Fruit fly (Drosophila melanogaster) whole organism, larva: ENCODE results near the gene cmb.

Experiments
- noc ChIP-seq: fragments of 200-800 bp; sonication (Bioruptor generic); optimal IDR thresholded peaks from 3 replicates; lab custom pipeline; 2019; ENCODE audit warnings: missing biosample characterization, mild to moderate bottlenecking, missing genetic modification characterization, moderate library complexity

The cmb gene

DNA sequence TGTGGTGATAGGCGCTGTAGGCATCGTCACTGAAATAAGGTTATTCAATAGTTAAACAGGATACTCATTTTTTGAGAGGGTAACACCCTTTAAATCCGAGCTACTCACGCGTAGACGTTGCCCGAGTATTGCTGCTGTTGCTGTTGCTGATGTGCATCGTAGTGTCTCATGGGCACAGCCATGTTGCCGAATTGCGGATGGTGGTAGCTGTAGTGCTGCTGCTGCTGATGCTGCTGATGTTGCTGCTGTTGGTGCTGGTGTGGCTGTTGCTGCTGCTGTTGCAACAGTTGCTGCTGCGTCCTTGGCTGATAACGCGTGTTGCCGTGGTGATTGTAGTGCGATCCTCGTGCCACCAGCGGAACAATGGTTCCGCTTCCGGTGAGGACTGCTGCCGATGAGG, 12.2 kb upstream of the cmb start:
- TF ChIP-seq noc (tag; lab: Kevin White, UChicago): no peak

DNA sequence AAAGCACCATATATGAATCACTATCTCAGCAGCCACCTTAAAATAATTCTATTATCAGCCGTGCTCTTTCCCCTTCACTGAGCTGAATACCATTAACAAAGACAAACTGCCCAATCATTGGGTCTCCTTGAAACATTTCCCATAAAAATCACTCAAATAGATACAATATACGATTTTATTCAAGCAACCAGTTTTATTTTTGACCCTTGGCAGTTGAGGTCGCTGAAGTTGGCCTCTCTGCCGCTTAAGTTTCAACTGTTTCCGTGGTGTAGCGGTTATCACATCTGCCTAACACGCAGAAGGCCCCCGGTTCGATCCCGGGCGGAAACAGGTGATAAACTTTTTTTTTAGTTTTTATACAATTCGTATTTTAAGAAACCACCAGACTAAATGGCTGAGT, 9.6 kb upstream of the cmb start:
- no peak for TF ChIP-seq noc (tag; lab: Kevin White, UChicago)

DNA sequence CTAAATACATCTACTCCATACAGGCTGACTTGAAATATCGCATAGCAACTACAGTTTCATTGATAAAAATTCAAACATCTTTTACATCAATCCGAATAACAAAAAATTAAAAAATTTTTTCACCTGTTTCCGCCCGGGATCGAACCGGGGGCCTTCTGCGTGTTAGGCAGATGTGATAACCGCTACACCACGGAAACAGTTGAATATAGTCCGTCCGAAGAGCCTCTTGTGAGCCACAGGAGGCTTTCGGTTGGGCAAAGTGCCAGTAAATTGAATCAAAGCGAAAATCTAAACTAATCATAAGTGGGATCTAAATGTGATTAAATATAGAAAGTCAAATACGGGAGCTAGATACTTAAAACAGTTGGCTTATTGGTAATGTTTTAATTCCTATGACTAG, 8.9 kb upstream of the cmb start:
- TF ChIP-seq noc (tag; lab: Kevin White, UChicago): no peak

DNA sequence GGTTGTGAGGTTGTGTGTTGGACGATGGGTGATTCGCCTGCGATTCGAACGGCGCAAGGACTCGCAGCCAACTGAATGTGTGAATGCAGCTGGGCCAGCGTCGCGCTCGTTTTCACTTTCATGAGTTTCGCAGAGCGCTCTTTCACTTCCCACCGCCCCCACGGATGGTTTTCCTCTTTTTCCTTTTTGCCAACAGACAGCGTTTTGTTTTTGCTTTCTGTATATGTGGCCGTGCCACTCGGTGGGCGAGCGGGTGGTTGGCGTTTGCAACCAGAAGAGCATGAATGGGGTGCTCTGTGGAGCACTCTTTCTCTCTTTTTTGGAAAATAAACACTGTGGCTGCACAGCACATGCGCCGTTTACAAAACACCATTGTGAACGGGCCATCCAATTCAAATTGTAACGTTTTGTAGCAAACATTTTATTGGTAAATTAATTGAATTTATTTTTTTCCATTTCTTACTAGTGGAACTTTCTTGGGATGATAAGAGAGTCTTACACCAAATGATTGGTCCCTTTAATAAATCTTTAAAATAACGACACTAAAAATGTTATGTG, 7.1 kb upstream of the cmb start, which contains the start of gene CG10713:
CG10713 (minus strand) TSS at position 60 of the 558 bp plus-strand sequence.
- TF ChIP-seq noc (tag; lab: Kevin White, UChicago): no peak

DNA sequence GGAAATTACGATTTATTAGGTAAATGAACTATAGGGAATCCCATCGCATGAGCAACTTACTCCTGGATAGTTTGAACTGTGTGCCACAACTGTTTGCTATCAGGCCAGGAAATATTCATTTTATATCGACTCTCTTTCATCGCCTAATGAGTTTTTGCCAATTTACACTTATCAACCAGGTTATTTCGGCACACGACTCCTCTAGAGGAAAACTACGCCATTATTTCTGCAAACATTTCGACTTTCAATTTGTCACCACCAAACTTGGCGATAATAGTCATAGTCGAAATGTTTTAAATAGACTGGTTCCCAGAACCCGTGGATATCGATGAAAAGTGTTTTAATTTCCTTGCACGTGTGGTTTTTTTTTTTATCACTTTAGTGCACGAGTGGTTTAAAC, 5.4 kb upstream of the cmb start, which contains the start of gene CG10154:
CG10154 (minus strand) TSS at position 101 of the 400 bp plus-strand sequence.
- no peak for TF ChIP-seq noc (tag; lab: Kevin White, UChicago)

DNA sequence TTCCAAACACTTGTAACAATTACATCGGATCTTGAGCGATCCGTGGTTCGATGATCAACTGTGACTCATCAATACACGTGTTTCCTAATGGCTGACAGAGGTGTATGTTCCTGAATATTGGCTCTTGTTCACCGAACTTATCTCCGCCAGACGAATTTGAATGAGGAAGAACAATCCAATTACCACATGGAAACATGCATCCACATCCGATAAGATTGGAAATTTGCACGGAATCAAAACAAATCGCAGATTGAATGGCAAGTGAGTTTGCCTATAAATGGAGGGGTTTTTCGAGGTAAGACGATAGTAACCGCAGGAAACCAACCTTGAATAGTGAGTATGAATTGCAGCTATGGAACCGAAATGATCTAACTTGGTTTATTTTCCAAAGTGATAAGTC, 4.7 kb upstream of the cmb start, which contains the start of gene CG10725:
CG10725 (plus strand) TSS at position 301 of the 400 bp plus-strand sequence.
- TF ChIP-seq noc (tag; lab: Kevin White, UChicago): no peak

DNA sequence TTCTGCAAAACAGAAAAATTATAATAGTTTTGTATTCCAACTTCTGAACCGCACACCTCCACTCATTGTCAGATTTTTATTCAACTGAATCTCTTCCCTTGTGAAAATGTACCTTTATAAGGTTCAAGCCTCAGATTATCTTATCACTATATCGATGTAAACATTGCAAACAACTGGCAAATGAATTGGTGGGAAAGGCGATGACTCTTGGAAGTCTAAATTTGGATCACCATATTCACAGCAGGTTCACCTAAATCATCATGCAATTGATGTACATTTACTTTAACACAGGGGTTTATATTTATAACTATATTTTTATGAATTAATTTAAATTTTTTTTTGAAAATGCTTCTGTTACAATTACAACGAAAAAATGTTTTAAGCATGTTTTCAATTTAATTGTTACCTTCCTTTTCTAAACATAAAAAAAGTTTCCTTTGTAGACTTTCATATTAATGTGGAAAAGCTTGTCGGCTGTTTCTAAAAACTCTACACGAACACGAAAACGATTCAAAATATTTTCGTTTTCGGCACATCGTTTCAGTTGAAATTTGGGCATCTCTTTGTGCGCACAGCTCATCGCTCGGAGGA, 1.9 kb upstream of the cmb start, which contains the start of the genes CG10140 and CG14109:
CG10140 (minus strand) TSS at position 101 of the 591 bp plus-strand sequence.
CG14109 (plus strand) TSS at position 541 of the 591 bp plus-strand sequence.
- no peak for TF ChIP-seq noc (tag; lab: Kevin White, UChicago)

DNA sequence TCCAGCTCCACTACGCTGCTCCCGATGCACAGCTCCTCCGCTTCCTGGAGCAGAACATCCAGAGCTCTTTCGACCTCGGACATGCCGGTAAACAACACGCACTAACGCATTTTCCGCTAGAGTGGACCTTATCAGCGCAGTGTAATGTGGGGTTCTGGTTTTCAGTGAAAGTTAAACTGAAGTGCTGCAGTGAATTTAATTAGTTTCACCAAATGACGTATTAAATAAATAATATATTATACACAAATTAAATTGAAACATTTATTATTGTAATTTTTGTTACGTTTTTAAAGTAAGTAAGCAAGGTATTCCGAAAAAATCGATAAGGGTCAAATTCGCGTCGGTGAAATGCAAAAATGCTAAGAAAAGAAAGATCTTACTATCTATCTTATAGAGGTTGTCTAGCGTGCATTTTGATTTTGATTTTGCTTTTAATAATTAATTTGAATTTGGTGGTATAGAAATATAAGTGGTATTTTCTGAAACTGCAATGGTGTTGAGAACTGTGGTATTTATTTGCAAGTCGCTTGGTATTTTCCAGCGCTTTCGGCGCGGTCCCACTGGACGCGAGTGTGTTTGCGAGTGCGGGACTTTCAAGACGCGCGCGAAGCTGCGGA, 7.9 kb downstream of the cmb start, which contains the start of the genes JMJD7 and CG10738:
JMJD7 (minus strand) TSS at position 107 of the 617 bp plus-strand sequence.
CG10738 (plus strand) TSS at position 594 of the 617 bp plus-strand sequence.
- TF ChIP-seq noc (tag; lab: Kevin White, UChicago): no peak

DNA sequence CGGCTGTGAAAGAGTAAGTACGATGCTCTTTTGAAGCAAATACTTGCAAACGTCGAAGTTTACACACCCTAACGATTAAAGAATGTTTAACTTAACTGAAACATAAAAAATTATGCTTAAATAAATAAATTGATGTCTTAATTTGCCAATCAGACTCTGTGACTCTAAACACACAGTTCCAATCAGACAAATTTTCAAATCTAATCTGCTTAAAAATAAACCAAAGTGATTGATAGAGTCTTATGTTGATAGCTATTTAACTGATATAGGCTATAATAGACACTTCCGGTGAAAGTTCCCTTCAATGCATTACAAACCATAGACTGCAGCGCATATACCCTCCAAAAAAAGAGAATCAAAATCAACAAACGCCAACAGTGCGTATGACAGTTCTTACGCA, 9.2 kb downstream of the cmb start:
- peak; percentile 8 for TF ChIP-seq noc (tag; lab: Kevin White, UChicago)

DNA sequence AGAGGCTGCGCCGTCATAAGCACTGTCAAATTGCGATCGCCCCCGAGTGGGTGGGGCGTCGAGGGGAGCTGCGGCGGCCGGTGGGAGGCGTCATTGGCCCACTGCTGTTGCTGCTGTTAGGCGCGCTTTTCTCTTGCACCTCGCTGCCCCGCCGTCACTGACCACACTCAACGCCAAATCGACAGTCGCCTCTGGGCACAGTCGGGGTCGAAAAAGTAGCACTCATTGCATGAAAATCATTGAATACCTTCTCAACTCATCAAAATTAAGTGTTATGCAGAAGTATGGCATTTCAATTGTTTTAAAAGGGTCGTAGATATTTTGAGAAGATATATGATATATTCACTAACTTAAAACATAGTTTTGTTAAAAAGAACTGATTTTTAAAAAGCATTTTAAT, 9.9 kb downstream of the cmb start:
- TF ChIP-seq noc (tag; lab: Kevin White, UChicago): no peak

DNA sequence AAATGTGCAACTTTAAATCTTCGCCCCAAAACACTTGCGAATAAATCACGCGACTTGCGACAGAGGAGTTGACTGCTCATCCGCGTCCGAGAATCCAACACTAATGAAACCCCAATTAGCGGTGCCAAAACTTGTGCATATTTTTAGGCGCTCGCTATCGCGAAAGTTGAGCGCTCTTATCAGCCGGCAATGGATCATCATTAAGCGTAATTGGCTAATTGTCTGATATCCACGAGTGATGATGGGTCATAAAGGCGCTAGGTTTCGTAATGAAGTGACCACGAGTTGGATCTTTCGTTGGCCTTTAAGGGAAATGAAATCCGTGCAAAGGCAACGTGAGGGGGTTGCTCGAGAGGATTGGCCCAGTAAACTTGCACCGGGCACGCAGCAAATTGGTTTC, 12.4 kb downstream of the cmb start:
- TF ChIP-seq noc (tag; lab: Kevin White, UChicago): peak; percentile 57

DNA sequence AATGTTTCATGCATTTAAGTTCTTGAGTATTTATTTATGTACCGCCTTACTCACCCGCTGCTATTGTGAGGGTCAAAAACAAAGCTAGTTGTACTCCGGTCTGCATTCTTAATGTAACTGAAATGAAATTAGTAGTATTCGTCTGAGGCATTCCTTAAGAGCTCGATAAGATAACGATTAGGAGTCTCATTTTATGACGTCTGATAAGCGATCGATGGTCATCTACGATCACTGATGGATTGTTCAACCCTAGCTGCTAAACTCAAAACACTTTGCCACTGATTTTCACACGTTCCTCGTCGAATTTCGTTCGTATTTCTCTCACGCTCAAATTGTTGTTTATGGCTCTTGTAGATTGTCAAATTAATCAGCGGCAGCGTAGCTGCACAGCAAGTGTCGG, 14.7 kb downstream of the cmb start, which contains the start of gene CG10116:
CG10116 (minus strand) TSS at position 106 of the 400 bp plus-strand sequence.
- TF ChIP-seq noc (tag; lab: Kevin White, UChicago): no peak

DNA sequence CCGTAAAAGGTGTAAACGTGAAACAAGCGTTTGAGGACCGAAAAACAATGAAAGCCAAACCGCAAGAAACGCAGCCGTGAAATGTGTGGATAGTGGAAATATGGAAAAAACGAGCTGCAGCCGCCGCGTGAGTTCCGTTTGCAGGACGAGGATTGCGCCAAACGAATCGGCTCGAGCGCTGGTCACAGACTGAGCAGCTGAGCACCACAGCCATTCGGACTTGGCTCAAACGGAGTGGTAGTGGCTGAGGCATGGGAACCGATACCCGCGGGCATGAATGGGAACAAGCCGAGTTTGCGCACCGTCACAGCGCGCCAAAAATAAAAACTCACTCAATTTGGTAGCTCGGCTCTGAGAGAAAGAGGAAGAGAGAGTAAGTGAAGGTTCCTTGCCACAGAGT, 32.2 kb downstream of the cmb start, which contains the start of gene CG10089:
CG10089 (minus strand) TSS at position 181 of the 400 bp plus-strand sequence.
- TF ChIP-seq noc (tag; lab: Kevin White, UChicago): no peak

DNA sequence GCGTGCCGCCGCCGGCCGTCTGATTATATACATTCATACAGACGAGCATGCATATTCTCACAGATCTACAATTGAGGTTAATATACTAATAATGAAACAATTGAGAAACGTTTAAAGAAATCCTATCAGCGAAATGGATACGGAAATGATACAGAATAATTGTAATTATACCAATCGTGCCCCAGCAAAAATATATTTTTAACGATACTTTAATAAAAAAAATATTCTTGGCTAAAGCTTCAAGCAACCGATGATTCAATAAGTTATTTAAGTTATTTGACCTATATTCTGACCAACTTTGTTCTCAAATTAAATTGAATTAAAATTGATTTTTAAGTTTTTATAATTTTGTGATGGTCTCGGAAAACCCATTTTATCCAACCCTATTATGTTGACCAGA, 33.7 kb downstream of the cmb start:
- TF ChIP-seq noc (tag; lab: Kevin White, UChicago): no peak

DNA sequence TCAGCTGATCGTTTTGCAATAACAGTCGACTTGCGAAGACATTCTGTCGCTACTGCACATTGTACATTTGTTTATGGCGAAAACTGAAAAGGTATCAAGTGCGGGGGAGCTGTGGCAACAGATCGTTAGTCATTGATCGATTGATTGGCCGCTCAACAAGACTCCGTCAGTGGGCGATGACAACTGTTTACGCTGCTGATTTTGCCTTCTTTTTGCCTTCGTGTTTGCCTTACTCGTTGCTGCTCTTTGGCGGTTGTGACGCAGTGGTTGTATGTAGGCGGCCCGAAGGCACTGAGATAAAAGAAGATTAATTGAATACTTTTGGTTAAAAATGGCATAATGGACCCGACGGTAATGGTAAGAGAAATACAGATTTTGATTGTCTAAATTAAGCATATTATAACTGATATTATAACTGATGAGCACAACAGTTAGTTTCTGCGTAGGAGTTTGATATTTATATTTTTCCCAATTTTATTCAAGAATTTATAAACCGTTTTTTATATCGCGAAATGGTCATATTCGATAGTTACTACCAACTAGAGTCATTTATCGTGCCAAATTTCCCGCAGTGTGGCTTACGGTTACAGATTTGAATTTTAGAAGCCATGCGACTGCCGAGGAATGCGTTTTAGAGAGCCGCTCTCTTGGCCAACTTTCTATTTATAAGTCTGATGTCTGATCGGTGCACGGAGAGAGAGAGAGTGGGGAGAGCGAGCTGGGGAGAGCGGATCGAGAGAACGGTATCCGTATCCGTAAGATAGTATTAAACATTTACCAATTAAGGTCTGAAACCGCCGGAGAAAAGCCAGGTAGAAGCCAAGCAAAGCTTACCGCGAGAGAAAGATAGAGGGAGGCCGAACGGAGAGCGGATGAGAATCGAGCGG, 34.4 kb downstream of the cmb start:
- peak; percentile 98 for TF ChIP-seq noc (tag; lab: Kevin White, UChicago)
